Worm (Caenorhabditis elegans): ENCODE data around the gene str-250.
A peak's percentile ranks its signal among the peaks of the same experiment; 100 is the strongest.

The str-250 gene

DNA sequence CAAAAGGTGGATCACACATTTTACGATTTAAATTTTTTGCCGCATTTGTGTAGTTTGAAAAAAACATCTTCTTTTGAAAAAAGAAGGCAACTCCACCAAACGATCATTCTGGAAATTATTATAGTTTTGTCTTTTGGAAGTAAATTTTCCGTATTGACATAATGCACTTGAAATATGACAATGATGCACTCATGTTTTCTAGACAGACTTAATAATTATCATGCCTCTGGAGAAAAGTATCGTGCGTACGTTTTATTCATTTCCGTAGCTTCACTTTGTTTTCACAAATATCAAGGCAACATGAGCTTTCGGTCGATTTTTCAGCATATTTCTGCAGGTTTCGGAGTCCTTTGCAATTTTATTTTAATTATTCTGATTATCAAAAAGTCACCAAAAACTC is at the start of gene str-250:
Gene str-250, plus strand, starts transcription at position 301 of the 400 bp plus-strand sequence.
- TF ChIP-seq efl-3 (GFP tag; optimal IDR thresholded peaks at IDR 0.05) (no peak), hlh-4 (tag; optimal IDR thresholded peaks at IDR 0.05) (no peak), egl-13 (tag; optimal IDR thresholded peaks at IDR 0.05) (no peak), xbp-1 (tag; optimal IDR thresholded peaks at IDR 0.05) (no peak), swsn-7 (tag; optimal IDR thresholded peaks at IDR 0.05) (no peak), lin-35 (GFP tag; optimal IDR thresholded peaks at IDR 0.05) (no peak), nhr-12 (tag; optimal IDR thresholded peaks at IDR 0.05) (no peak), ceh-90 (tag; optimal IDR thresholded peaks at IDR 0.05) (no peak), zag-1 (tag; optimal IDR thresholded peaks at IDR 0.05) (no peak), egl-27 (tag; optimal IDR thresholded peaks at IDR 0.05) (no peak), mef-2 (tag; optimal IDR thresholded peaks at IDR 0.05) (no peak), hlh-17 (GFP tag; optimal IDR thresholded peaks at IDR 0.05; ENCODE audit: borderline replicate concordance) (no peak), sptf-1 (tag; optimal IDR thresholded peaks at IDR 0.05) (no peak), ceh-8 (GFP tag; optimal IDR thresholded peaks at IDR 0.05) (no peak), pax-3 (tag; optimal IDR thresholded peaks at IDR 0.05) (no peak), nhr-84 (tag; optimal IDR thresholded peaks at IDR 0.05) (no peak), rnt-1 (tag; optimal IDR thresholded peaks at IDR 0.05) (no peak), lsy-2 (tag; optimal IDR thresholded peaks at IDR 0.05) (no peak), ztf-4 (tag; optimal IDR thresholded peaks at IDR 0.05) (no peak), unc-30 (tag; optimal IDR thresholded peaks at IDR 0.05) (no peak)

DNA sequence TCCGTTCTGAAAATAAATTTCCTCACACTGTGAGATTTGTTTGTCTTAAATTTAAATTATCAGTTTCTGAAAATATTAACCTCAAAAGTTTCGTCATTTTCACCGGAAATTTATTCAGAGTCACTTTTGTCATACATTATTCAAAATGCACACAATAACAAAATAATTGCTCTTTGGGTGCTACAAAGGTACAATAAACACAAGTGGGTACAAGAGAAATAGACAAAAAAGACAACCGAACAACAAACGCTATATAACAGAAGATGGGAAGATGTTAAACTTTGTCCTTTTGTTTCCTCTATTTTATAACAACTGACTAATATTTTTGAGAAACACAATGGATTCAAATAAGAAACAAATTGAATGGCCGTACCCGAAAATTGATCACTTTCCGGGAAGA is 48.9 kb upstream of the str-250 start:
- TF ChIP-seq fkh-4 (tag; optimal IDR thresholded peaks at IDR 0.05; ENCODE audit: borderline replicate concordance) (no peak), nhr-19 (GFP tag; conservative IDR thresholded peaks at IDR 0.05) (peak; percentile 14; the same call in 1 of the 2 replicates), nhr-28 (tag; optimal IDR thresholded peaks at IDR 0.05) (no peak), hlh-4 (tag; optimal IDR thresholded peaks at IDR 0.05) (no peak), nhr-11 (tag; optimal IDR thresholded peaks at IDR 0.05) (peak; percentile 85)

DNA sequence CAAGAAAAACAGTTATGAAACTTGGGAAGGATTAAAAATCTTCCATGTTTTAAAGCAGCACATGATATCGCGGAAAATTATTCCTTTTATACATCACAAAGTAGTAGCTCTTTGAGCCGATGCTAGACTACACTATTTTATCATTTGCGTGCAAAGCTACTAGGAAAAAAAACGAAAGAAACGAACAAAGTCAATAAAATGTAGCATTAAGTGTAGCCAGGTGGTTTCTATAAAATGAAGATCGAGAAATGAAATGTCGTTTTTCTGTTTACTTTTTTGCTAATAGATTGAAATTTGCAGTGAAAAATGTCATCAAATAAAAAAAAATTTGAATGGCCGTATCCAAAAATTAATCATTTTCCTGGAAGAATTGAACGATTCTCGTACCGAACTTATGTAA is 45.5 kb upstream of the str-250 start, which contains the start of gene cpt-5:
Gene cpt-5, plus strand, starts transcription at position 301 of the 400 bp plus-strand sequence.
- TF ChIP-seq ama-1 (optimal IDR thresholded peaks at IDR 0.05) (no peak), hlh-17 (GFP tag; optimal IDR thresholded peaks at IDR 0.05; ENCODE audit: borderline replicate concordance) (no peak), unc-62 (GFP tag; optimal IDR thresholded peaks at IDR 0.05) (no peak), ztf-4 (tag; optimal IDR thresholded peaks at IDR 0.05) (no peak), pag-3 (tag; optimal IDR thresholded peaks at IDR 0.05; ENCODE audit: borderline replicate concordance, insufficient read depth) (no peak), nhr-71 (tag; optimal IDR thresholded peaks at IDR 0.05) (no peak), aha-1 (tag; optimal IDR thresholded peaks at IDR 0.05) (no peak), sox-4 (tag; optimal IDR thresholded peaks at IDR 0.05) (no peak), ceh-88 (GFP tag; IDR thresholded peaks at IDR 0.05) (no peak), aly-2 (tag; optimal IDR thresholded peaks at IDR 0.05) (no peak), Y116A8C.19 (tag; optimal IDR thresholded peaks at IDR 0.05; ENCODE audit: borderline replicate concordance) (no peak)

DNA sequence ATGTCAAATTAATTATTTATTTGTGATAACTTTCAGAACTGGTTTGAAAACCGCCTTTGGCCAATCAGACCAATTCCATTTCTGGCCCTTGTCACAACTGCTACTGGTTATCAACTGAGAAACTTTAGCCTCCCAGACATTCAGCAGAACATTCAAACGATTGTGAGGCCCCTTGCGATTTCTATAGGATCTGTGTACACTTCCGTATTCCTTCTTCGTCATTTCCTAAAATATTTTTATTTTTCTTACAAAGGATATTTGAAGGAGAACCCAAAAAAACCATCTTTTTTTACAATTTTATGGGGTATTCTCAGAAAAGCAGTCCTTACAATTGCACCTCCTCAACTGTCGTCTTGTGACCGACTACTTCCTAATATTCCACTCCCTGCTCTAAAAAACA is 45.1 kb upstream of the str-250 start:
- no peak for TF ChIP-seq nhr-12 (tag; optimal IDR thresholded peaks at IDR 0.05)
- TF ChIP-seq tbx-2 (tag; optimal IDR thresholded peaks at IDR 0.05): no peak
- TF ChIP-seq nhr-85 (tag): peak; percentile 1
- no peak for TF ChIP-seq dsc-1 (tag; optimal IDR thresholded peaks at IDR 0.05)
- TF ChIP-seq elt-2 (tag; optimal IDR thresholded peaks at IDR 0.05): no peak
- TF ChIP-seq hlh-17 (GFP tag; optimal IDR thresholded peaks at IDR 0.05; ENCODE audit: borderline replicate concordance): no peak

Data from whole organism, L1 larva.